Worm (Caenorhabditis elegans) whole organism, L4/young adult: ENCODE results near the gene metl-13.

ENCODE experiments used
- W03F9.2 ChIP-seq: fragments of 150-350 bp; optimal IDR thresholded peaks from 2 replicates; lab custom pipeline; 2014; ENCODE audit warnings: missing biosample characterization, missing genetic modification characterization
- dao-5 ChIP-seq: sonication (generic microtip); optimal IDR thresholded peaks from 2 replicates; lab custom pipeline; 2016; ENCODE audit warnings: missing genotype, missing genetic modification characterization, moderate library complexity, missing compliant biosample characterization
- him-1 ChIP-seq: sonication (generic microtip); optimal IDR thresholded peaks from 2 replicates; lab custom pipeline; 2016; ENCODE audit warnings: missing genotype, missing genetic modification reagents, missing genetic modification characterization, missing compliant biosample characterization

Gene metl-13

DNA sequence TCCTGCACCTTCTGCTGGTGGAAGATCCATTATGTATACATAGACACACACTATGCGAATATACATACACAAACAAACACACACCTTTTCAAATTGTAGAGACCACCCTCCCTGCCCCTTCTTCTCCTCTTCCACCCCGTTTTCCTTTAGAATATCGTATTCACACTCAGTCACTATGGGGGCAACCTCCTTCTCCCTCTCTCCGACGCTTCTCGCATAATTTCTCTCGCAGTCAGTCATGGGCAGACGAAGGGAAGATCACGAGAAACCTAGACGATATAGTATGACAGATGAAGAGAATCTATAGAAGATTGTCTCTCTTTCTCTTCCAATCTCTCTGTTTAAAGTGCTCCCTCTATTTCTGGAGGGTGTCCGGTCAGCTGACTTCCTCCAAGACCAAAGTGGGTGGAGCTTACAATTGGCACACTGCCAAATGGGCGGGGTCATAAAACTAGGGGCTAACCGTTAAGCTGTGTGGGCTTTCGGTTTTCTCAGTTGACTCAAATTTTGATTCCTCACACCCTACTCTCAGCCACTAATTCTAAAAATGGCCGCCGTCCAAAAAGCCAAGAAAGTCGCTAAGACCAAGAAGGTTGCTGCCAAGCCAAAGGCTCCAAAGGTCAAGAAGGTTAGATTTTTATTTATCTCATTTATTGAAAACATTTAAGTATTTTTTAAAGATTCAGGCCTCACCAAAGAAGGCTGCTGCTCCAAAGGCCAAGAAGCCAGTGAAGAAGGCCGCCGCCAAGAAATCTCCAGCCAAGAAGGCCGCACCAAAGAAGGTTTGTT, 11.2 kb downstream of the metl-13 start, which contains the start of gene hil-7:
hil-7 (plus strand) TSS at position 446 of the 789 bp plus-strand sequence.
- TF ChIP-seq him-1 (tag; lab: Kevin White, UChicago), result no peak
- TF ChIP-seq dao-5, result no peak
- no peak for TF ChIP-seq W03F9.2 (tag; lab: Kevin White, UChicago)

DNA sequence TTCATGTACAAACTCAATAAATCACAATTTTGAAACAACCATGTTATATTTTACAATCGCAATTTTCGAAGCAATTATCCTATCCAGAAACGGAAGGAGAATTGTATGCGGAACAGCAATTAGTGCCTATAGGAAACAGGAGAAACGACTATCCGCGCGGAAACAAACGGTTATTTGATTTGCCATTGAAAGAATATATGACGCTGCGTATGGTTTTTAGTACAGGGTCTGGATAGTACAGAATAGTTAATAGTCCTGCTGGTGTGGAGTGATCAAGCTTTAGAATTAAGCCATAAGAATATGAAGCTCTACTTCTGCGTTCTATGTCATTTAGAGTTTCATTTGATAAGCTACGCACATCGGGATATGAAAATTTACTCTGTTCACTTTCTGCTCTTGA, 12.0 kb downstream of the metl-13 start:
- no peak for TF ChIP-seq W03F9.2 (tag; lab: Kevin White, UChicago)
- TF ChIP-seq dao-5, result no peak
- TF ChIP-seq him-1 (tag; lab: Kevin White, UChicago), result no peak

DNA sequence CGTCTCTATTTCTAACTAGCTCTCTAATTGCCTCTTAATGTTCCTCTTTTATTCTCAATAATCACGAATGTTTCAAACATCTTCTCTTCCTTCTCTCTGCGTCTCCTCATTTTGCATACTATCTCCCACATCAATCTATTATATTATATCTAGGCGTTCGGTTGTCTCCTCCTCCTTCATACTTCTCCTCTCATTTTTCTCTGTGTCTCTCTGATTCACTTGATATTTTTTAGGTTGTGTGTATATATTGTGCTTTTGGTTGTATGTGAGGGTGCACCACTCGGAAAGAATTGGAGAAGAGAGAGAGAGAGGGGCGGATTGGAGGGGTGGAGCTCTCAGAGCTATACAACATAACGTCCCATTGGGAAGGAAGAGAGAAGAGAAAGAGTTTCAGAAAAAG, 13.7 kb downstream of the metl-13 start:
- no peak for TF ChIP-seq dao-5
- TF ChIP-seq him-1 (tag; lab: Kevin White, UChicago), result no peak
- no peak for TF ChIP-seq W03F9.2 (tag; lab: Kevin White, UChicago)

DNA sequence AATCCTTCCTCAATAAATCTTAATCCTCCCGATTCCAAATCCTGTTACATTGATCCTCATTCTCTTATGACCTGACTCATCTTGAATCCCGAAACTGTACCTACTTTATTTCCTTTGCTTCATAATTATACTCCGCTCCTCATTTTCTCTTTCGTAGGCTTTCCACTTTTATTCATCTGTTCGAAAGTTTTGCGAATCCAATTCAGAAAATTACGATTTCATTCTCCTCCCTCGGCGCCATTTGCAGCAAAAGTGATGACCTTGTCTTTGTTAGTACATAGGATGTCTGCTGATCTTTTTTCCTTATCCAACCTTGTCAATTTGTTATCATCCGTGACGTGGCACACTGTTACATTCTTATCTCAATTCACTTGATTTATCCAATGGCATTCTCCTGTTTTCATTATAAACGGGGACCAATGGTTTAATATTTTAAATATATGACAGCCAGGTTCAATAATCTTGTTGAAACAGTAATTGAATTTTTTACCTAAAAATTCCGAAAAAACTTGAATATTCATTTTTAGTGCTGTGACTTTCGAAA, 17.7 kb downstream of the metl-13 start:
- TF ChIP-seq him-1 (tag; lab: Kevin White, UChicago), result no peak
- TF ChIP-seq W03F9.2 (tag; lab: Kevin White, UChicago), result no peak
- TF ChIP-seq dao-5, result no peak

DNA sequence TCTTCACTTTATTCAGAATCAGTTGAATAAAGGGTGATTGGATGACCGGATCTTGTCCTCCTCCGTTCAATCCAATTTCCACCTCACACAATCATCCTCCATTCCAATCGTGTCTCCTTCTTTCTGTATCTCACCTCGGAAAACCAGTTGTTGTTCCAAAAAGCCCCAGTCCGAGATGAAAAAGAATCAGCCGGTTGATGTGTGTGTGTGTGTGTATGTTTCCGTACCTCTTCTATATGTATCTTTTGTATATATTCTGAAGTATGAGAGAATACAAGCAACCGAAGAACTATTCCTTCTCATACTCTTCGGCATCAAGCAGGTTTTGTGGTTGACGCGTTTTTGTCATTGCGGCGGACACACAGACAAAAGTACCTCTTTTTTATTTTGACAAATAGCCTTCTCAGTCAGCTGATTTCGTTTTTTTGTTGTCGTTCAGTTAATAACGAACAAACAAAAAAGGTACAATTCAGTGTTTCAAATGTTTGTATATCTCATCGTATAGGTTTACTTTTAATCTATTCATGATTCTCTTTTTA, 18.8 kb downstream of the metl-13 start:
- TF ChIP-seq him-1 (tag; lab: Kevin White, UChicago), result no peak
- no peak for TF ChIP-seq dao-5
- TF ChIP-seq W03F9.2 (tag; lab: Kevin White, UChicago), result no peak

DNA sequence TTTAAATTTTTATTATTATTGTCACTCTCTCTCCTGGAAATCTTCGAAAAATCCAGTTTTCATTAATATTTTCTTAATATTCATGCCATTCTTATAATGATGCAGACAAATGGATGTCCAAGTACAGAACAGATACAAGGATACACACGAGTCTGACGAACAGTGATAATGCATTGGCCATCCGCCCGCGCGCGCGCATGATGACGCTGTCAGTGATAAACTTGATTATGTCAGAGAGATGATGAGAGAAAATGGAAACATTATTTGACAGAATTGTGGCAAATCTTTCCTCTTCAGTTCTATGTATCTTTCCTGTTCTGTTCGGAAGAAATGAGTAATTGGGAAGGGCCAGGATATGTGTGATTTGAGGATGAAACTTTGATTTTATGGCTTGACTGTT, 20.9 kb downstream of the metl-13 start:
- no peak for TF ChIP-seq W03F9.2 (tag; lab: Kevin White, UChicago)
- no peak for TF ChIP-seq dao-5
- no peak for TF ChIP-seq him-1 (tag; lab: Kevin White, UChicago)

DNA sequence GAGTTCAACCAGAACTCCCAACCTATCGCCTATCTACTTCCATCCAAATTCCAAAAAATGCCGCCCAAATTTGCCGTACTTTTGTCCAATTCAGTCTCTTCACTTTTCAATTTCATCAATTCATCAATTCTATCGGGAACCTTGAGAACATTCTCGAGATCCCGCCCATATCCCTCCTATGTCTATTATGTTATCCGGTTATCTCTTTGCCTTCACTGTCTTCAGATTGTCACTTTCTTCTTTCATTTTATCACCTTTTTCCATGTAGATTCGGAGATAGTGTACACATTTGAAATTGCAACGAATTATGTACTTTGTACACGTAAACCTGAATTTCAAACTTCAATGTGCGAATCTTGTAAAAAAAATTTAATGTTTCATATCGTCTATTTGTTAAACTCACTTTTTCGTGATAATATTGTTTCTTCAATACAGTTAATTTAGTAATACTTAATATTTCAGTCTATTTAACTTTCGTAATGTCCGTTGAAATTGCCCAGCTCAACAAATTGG, 22.7 kb downstream of the metl-13 start, which contains the start of gene C01B10.11:
C01B10.11 (plus strand) TSS at position 463 of the 513 bp plus-strand sequence.
- TF ChIP-seq him-1 (tag; lab: Kevin White, UChicago), result no peak
- no peak for TF ChIP-seq dao-5
- TF ChIP-seq W03F9.2 (tag; lab: Kevin White, UChicago), result no peak

DNA sequence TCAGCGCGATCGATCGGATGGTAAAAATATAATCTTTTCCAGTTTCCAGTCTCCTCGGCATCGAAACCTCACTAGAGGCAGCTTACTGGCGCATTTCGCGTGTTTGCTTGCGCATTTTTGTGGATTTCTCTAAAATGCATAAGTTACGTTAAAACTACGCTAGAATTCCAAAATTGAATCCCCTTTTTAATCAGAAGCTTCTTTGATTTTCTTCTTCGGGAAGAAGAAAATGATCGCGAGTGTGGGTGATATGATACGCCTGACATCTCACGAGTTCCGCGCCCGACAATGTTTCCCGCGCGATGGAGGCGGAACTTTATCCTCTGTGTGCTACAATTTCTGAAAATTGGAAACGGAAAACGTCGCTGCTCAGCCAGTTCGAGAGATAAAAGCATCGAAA, 29.4 kb downstream of the metl-13 start:
- no peak for TF ChIP-seq W03F9.2 (tag; lab: Kevin White, UChicago)
- no peak for TF ChIP-seq him-1 (tag; lab: Kevin White, UChicago)
- no peak for TF ChIP-seq dao-5

DNA sequence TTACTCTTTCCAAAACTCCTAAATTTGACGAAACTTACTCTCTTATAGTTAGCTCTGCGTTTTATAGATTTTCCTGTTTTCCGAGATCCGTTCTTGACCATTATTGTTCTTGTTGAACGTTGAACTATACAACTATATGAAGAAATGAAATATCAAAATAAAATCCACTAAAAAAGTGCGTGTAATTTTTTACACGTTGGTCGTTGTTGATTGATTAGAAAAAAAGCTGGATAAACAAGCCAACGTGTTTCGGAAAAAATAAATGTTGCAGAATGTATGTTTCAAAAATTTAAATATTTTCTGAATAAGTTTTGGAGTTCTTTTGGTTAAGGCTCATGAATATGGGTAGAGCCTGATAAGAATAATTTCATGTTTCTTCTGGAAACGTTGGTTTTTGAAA, 33.0 kb downstream of the metl-13 start, which contains the start of gene Y73B6A.1:
Y73B6A.1 (minus strand) TSS at position 101 of the 400 bp plus-strand sequence.
- no peak for TF ChIP-seq him-1 (tag; lab: Kevin White, UChicago)
- TF ChIP-seq dao-5, result no peak
- no peak for TF ChIP-seq W03F9.2 (tag; lab: Kevin White, UChicago)
